Fruit fly (Drosophila melanogaster): ENCODE results near the gene Nedd4.
A peak's percentile ranks its signal among the peaks of the same experiment; 100 is the strongest.

DNA sequence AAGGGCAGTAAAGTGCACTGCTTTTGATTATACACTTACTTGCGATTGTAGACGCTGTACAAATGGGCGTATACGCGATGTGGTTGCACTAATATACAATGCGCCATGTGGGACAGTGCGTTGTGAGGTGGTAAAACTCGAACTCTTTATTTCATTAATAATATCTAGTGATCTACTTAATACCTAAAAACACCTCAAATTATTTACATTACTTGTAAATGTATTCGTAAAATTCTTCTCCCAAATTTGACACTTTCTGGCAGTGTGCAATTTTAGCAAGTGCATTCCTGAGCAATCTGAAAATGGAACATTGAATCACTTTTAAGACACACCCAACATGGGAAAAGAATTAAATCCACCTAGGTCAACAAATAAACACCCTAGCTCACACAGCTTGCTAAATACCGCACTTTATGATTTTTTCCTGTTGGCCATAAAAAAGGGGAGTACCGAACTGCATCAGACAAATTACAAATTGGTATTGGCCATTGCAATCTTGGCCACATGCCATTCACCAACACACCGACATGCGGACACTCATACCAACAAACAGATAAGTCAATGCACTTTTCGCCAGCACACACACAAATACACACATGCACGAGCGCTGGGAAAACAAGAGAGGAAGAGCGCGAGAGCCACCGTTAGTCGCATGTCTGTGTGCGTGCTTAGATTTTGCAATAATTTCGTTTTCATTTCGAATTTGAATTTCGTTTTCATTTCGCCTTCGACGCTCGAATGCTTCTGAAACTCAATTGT lies 30.8 kb upstream of the Nedd4 start:
- TF ChIP-seq gl (tag; optimal IDR thresholded peaks at IDR 0.05): no peak
- TF ChIP-seq CG15710 (tag; optimal IDR thresholded peaks at IDR 0.05): no peak
- TF ChIP-seq Snoo (tag; optimal IDR thresholded peaks at IDR 0.05): no peak
- peak; percentile 90 for TF ChIP-seq EcR (GFP tag; optimal IDR thresholded peaks at IDR 0.05)
- peak; percentile 40 for TF ChIP-seq CG14655 (GFP tag; optimal IDR thresholded peaks at IDR 0.05)
- TF ChIP-seq CG13204 (GFP tag; optimal IDR thresholded peaks at IDR 0.05): no peak
- no peak for TF ChIP-seq Pif1A (GFP tag; optimal IDR thresholded peaks at IDR 0.05)
- no peak for TF ChIP-seq CG9948 (tag; optimal IDR thresholded peaks at IDR 0.05)
- no peak for TF ChIP-seq D1 (tag; optimal IDR thresholded peaks at IDR 0.05)
- no peak for TF ChIP-seq fd96Ca (GFP tag; IDR thresholded peaks at IDR 0.05)
- no peak; the same call in 2 of the 3 replicates for TF ChIP-seq CG4496 (GFP tag; IDR thresholded peaks at IDR 0.05)
